Fruit fly (Drosophila melanogaster) ovary, adult (tissue): ENCODE data around the gene CG5708.

Source experiments
- CG17801 ChIP-seq: fragments of 200-800 bp; optimal IDR thresholded peaks from 2 replicates; lab custom pipeline; 2019; ENCODE audit warnings: missing biosample characterization, mild to moderate bottlenecking, missing genetic modification characterization, moderate library complexity; ENCODE audit not compliant: partially characterized antibody

The CG5708 gene

DNA sequence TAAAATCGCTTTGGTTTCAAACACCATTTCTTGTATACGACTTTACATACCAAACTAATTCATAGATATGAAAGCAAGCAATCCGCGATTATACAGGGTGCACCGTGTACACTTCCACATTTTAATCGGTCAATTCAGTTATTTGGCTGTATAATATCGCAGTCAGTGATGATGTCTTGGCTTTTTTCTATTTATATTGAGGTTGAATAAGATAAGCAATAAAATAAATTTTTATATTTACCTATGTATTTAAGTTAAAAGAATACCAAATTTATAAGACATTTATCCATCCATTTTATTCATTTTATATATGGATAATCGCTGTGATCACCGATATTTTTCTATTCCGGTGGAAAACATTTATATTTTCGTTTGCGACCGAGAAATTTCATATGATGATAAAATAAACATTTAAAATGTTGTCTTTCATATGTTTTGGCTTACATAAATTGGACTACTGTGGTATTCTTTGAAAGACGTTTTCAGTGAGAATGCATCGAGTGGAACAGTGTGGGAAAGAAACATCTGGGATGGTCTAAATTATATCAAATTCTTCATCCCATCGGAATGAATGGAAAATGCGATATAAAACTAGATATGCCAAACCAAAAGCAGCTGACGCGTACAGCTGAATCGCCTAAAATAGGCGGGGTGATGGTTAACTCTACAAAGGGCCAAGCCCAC is at the start of gene CG5708:
Gene CG5708, minus strand, starts transcription at position 85 of the 684 bp plus-strand sequence.
- no peak for TF ChIP-seq CG17801 (GFP tag; lab: Kevin White, UChicago)

DNA sequence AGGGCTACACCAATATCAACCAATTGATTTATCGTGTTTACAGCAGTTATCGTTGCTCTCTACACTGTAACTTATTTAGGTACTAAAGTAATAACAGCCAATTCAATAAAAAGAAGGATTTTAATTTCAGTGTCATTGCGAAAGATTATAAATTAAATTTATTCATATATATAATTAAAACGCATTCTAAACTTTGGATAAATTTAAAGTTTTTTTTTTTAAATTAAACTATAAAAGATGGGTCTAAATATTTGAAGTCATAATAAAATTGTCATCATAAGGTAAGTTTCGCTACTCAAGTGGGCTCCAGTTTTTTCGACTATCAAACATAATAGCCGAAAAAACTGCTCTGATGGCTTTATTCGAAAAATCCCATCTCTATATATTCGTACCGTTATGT is 45.6 kb upstream of the CG5708 start, which contains the start of gene trk:
Gene trk, minus strand, starts transcription at position 101 of the 400 bp plus-strand sequence.
- peak; percentile 34 for TF ChIP-seq CG17801 (GFP tag; lab: Kevin White, UChicago)

DNA sequence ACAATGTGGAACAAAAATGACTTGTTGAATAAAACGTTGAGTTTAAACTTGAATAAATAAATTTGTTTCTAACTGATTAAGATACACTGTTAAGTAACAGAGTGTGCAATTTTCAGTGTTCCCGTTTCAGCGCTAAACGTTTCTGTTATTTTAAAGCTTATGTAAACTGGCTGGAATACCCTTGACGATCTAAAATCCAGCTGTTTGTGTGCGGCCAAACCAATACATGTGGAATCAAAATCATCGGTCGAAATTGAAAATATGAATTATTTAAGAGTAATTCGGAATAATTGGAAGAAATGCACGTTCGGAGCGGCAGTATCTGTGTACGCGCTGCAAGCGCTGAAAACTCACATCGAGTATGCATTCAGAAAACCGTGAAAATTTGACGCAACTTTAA is 43.2 kb upstream of the CG5708 start, which contains the start of gene Mulk:
Gene Mulk, plus strand, starts transcription at position 198 of the 400 bp plus-strand sequence.
- TF ChIP-seq CG17801 (GFP tag; lab: Kevin White, UChicago): no peak

DNA sequence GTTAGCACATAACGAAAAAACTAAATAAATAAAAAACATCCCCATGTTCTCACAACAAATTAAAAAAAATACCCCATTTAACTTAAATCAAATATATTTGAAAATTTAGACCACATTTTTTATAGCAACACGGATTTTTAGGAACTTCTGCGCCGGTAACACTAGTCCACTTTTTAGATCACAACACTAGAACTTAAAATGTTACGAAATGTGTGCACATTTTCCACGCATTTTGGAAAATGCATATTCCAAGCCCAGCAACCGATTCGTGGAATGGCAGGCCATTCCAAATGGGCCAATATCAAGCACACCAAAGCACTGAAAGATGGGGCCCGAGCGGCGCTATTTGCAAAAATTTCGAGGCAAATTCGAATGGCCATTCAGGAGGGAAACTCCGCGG is 42.1 kb upstream of the CG5708 start, which contains the start of gene CG4957:
Gene CG4957, plus strand, starts transcription at position 185 of the 400 bp plus-strand sequence.
- no peak for TF ChIP-seq CG17801 (GFP tag; lab: Kevin White, UChicago)

DNA sequence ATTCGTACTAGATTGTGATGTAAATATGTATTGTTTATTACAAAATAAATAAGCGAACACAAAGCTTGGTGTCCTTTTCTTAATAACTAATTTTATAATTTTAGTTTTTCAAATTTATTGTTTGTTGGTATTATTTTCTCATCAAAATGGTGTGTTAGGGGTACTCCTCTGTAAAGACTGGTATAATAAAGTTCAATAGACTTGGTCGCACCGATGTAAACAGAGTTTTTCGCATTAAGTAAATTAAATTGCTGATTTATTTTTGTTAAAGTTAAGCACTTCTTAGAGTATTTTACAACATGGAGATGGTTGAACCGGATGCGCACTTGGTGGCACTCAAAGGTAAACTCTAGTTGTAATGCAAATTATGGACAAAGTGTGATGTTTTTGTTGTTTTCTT is 39.9 kb upstream of the CG5708 start, which contains the start of gene CG4953:
Gene CG4953, plus strand, starts transcription at position 193 of the 400 bp plus-strand sequence.
- no peak for TF ChIP-seq CG17801 (GFP tag; lab: Kevin White, UChicago)

DNA sequence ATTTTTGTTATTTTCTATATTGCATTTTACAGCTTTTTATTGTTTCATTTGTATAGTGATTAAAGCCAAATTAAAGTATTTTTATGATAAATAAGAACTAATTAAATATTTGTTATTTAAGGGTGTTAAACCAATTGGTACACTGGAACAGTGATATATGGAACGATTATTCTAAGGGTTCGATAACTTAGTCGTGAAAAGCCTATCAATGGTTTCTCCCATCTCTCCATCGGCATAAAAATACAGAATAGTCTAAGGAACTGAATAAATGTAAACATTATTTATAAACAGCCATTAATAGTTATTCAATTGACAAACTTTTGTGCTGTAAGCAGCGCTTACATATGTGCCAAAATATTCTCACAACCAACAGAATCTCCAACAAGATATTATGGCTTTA is 38.5 kb upstream of the CG5708 start, which contains the start of gene Mob3:
Gene Mob3, plus strand, starts transcription at position 208 of the 400 bp plus-strand sequence.
- TF ChIP-seq CG17801 (GFP tag; lab: Kevin White, UChicago): peak; percentile 21

DNA sequence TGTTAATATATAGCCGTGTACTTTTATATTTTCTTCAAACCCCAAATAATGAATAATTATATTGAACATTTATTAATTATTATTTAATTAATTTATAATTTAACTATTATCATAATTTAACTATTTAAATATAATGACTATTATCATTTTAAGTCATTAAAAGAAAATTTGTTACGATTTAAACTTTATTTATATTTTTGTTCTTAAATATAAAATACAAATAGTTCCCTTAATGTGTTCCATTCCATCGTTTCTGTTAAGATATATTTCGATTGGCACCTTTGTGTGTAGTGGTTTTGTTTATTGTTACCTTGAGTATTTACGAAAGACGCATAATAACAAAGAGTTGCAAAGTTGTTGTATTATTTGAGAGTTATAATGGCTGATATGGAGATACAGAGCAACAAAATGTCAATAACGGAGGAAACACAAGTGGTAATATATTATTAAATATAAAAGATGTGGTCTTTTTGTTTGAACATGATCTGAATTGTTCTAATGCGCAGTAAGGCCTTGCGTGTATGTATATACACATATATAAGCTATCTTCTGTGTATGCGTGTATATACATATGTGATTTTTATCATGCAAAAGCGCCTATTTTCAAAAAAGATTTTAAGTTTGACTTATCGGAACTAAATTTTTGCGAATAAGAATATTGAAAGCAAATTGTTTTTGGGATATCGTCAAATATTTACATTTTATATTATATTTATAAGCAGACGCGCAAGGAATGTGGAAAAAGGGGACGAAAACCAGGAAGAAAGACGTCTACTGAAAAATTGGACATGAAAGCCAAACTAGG is 37.4 kb upstream of the CG5708 start, which contains the start of gene REPTOR-BP:
Gene REPTOR-BP, plus strand, starts transcription at position 296 of the 805 bp plus-strand sequence.
- no peak for TF ChIP-seq CG17801 (GFP tag; lab: Kevin White, UChicago)

DNA sequence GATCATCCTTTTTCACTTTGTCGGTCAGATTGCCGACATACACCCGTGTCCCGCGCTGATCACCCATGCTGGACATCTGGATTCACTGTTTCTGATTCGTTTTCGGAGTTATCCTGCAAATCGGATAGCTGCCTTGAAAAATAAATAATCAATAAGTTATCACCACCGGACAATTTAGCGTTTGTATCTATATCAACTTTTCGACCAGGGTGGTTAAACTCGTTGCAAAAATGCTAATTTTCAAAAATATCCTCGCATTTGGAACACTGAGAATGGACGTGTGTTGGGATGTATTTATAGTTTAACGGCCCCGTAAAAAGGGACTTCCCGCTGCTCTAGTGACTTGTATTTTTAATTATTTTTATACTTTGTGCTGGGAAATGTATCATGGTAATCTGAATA is 36.7 kb upstream of the CG5708 start, which contains the start of gene Rsf1:
Gene Rsf1, minus strand, starts transcription at position 212 of the 402 bp plus-strand sequence.
- TF ChIP-seq CG17801 (GFP tag; lab: Kevin White, UChicago): no peak

DNA sequence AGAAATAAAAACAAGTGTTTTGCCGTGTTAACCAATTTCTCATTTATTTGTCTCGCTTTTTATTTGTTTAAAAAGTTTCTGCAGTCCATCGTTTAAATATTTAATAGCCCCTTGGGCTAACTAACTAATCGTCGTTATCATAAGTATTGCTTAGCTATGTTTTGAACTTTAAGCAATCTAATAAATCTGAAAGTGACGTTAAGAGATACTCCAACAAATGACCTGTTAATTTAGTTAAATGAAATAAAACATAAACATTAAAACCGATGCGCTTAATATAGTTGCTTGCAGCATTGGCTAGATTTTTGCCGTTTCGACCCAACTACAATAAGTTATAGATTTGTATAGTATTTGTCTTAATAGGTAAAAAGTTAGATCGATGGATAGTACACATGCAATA is 35.2 kb upstream of the CG5708 start:
- no peak for TF ChIP-seq CG17801 (GFP tag; lab: Kevin White, UChicago)

DNA sequence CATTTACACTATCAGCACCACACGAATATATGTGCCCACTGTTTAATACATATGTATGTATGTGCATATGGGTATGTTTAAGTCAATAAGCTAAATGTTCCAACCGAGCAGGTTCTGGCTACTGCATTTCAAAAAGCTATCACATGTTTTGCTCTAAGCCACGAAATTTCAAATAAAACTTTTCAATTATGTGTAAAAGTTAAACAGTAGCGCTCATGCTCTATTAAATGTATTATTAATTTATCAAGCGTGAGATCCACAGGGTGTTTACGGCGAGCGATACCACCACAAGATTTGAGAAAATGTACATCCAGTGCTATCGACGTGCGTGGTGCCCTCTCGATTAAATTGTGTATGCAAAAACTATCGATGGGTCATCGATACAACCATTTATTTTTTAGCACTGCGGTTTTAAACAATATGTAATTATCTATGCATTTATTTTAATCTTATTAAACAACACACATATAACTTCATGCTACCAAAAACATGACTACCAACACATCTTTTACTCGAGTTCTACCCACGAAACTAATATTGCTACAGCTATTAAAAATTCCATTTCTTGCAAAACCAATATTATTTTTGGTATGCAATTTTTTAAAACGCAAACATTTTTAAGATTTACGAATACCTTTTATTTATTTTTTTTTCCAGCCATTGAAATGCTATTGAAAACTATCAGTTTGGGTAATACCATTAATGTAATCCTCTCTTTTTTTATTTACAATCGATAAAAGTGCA is 34.3 kb upstream of the CG5708 start, which contains the start of gene Pten:
Gene Pten, minus strand, starts transcription at position 300 of the 744 bp plus-strand sequence.
- TF ChIP-seq CG17801 (GFP tag; lab: Kevin White, UChicago): peak; percentile 26

DNA sequence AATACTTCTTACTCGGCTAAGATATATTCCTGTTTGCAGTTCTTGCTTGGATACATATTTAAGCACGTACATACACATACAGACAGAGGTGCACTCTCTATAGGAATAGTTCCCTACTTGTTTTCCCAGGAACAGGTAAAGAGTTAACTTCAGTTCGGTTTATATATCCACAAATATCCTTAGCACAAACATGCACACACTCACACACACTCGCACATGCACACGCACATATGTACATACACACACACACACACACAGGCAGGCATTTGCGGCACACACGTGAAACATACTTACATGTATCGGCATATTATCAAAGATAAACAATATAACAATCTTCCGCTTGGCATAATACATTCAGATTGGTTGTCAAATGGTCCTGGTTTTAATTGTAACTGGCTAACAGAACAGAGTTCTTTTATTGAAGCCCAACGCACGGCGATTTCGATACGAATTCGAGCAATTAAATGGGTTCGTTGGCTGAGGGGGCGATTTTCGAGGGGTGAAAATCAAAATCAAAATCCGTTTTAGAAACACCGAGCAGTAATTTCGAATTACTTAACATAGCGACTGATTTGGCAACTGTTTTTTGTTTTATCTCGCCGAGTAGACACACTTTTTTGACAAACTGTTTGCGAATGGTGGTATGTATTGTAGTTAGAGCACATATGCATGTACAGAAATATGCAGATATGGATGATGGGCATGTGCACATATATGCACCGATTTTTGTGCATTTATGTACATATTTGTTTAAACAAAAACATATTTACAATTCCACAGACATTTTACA is 33.5 kb upstream of the CG5708 start:
- TF ChIP-seq CG17801 (GFP tag; lab: Kevin White, UChicago): no peak

DNA sequence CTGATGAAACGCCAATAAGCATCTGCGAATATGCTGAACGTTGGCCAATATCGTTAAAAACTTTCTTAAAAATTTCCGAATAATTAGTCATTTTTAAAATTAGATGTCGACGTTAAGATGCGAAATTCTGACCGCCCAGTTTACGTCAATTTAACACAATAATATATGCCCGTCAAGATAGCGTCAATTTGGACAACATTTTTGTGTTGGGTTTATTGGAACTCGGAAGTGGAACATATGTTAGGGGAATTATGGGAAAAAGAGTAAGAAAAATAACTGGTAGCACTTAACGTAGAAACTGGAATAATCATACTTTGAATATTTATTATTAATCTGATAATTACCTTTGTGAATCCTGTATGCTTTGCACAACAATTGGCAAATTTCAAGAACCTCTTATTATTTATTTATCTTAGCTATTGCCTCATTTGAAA is 29.1 kb upstream of the CG5708 start, which contains the start of gene CG5676:
Gene CG5676, minus strand, starts transcription at position 167 of the 434 bp plus-strand sequence.
- peak; percentile 11 for TF ChIP-seq CG17801 (GFP tag; lab: Kevin White, UChicago)

DNA sequence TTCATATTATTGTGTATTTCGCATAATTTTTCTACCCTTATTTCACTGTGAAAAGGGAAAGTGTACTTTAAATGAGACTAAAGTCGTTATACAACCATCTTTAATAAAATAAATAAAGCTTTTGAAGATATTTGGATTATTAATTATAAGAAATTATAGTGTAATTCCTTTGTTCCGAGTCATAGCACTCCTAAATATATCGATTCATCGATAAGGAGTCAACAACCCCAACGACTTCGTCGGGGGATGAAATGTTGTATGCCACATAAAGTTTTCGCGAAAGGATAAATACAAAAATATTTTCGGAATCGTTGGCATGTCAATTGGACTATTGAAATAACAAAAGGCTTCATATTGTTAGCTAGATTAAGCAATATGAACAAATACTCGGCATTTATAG is 25.0 kb upstream of the CG5708 start, which contains the start of gene Ror:
Gene Ror, plus strand, starts transcription at position 252 of the 400 bp plus-strand sequence.
- TF ChIP-seq CG17801 (GFP tag; lab: Kevin White, UChicago): no peak
